Worm (Caenorhabditis elegans) whole organism, L3 larva: ENCODE results near the gene F54C4.4.

Experiments used
- aly-2 ChIP-seq: fragments of 150-350 bp; optimal IDR thresholded peaks from 2 replicates; lab custom pipeline; 2014; ENCODE audit warnings: missing biosample characterization, missing genetic modification characterization
- ceh-16 ChIP-seq: sonication (generic microtip); optimal IDR thresholded peaks from 2 replicates; lab custom pipeline; 2017; ENCODE audit warnings: missing biosample characterization, missing genetic modification characterization
- ceh-82 ChIP-seq: fragments of 150-350 bp; optimal IDR thresholded peaks from 2 replicates; lab custom pipeline; 2014; ENCODE audit warnings: missing biosample characterization, missing genetic modification characterization
- daf-12 ChIP-seq: fragments of 150-350 bp; optimal IDR thresholded peaks from 2 replicates; lab custom pipeline; 2014; ENCODE audit warnings: missing biosample characterization, missing genetic modification reagents, missing genetic modification characterization
- egl-5 ChIP-seq: fragments of 150-350 bp; optimal IDR thresholded peaks from 2 replicates; lab custom pipeline; 2017; ENCODE audit warnings: missing biosample characterization, missing genetic modification reagents, missing genetic modification characterization, inconsistent platforms
- elt-3 ChIP-seq, 3 experiments: fragments of 150-350 bp in 1 of 3; sonication (generic microtip) in 2 of 3; optimal IDR thresholded peaks; 2 replicates in 2 of 3; 4 replicates in 1 of 3; lab custom pipeline; 2014 to 2017; ENCODE audit warnings: missing biosample characterization in 3 of 3, missing genetic modification characterization in 3 of 3
- eor-1 ChIP-seq, 2 experiments: fragments of 150-350 bp; optimal IDR thresholded peaks; 2 replicates each; lab custom pipeline; 2014 to 2018; ENCODE audit warnings: missing biosample characterization in 2 of 2, missing genetic modification characterization in 2 of 2
- fkh-10 ChIP-seq: sonication (generic microtip); optimal IDR thresholded peaks from 2 replicates; lab custom pipeline; 2017; ENCODE audit warnings: missing biosample characterization, missing genetic modification reagents, missing genetic modification characterization
- fos-1 ChIP-seq: fragments of 150-350 bp; optimal IDR thresholded peaks from 2 replicates; lab custom pipeline; 2014; ENCODE audit warnings: missing biosample characterization, missing genetic modification characterization
- jun-1 ChIP-seq: fragments of 150-350 bp; optimal IDR thresholded peaks from 2 replicates; lab custom pipeline; 2014; ENCODE audit warnings: missing biosample characterization, missing genetic modification reagents, missing genetic modification characterization
- lin-15B ChIP-seq: fragments of 150-350 bp; optimal IDR thresholded peaks from 2 replicates; lab custom pipeline; 2014; ENCODE audit warnings: missing biosample characterization, missing genetic modification characterization
- lsy-12 ChIP-seq: sonication (generic microtip); optimal IDR thresholded peaks from 2 replicates; lab custom pipeline; 2016; ENCODE audit warnings: mild to moderate bottlenecking, missing genetic modification characterization, missing compliant biosample characterization
- nfya-1 ChIP-seq: sonication (generic microtip); optimal IDR thresholded peaks from 2 replicates; lab custom pipeline; 2017; ENCODE audit warnings: missing genetic modification characterization, mild to moderate bottlenecking, missing compliant biosample characterization, antibody characterized with exemption, moderate library complexity; ENCODE audit not compliant: insufficient read depth
- nhr-11 ChIP-seq: fragments of 150-350 bp; optimal IDR thresholded peaks from 2 replicates; lab custom pipeline; 2014; ENCODE audit warnings: missing biosample characterization, missing genetic modification characterization
- nhr-23 ChIP-seq: fragments of 150-350 bp; optimal IDR thresholded peaks from 2 replicates; lab custom pipeline; 2014; ENCODE audit warnings: missing biosample characterization, missing genetic modification reagents, missing genetic modification characterization
- nhr-25 ChIP-seq: sonication (generic microtip); optimal IDR thresholded peaks from 2 replicates; lab custom pipeline; 2017; ENCODE audit warnings: missing biosample characterization, missing genetic modification characterization
- nhr-28 ChIP-seq: fragments of 150-350 bp; optimal IDR thresholded peaks from 2 replicates; lab custom pipeline; 2014; ENCODE audit warnings: missing biosample characterization, missing genetic modification characterization
- nhr-76 ChIP-seq: fragments of 150-350 bp; sonication (generic microtip); optimal IDR thresholded peaks from 5 replicates; lab custom pipeline; 2014; ENCODE audit warnings: missing biosample characterization, missing genetic modification characterization
- pha-4 ChIP-seq: fragments of 150-350 bp; optimal IDR thresholded peaks from 2 replicates; lab custom pipeline; 2014; ENCODE audit warnings: missing biosample characterization, missing genetic modification reagents, missing genetic modification characterization
- pqm-1 ChIP-seq: fragments of 150-350 bp; optimal IDR thresholded peaks from 2 replicates; lab custom pipeline; 2017; ENCODE audit warnings: missing biosample characterization, missing genetic modification characterization, inconsistent platforms
- sea-2 ChIP-seq: fragments of 150-350 bp; sonication (generic microtip); optimal IDR thresholded peaks from 4 replicates; lab custom pipeline; 2014; ENCODE audit warnings: missing biosample characterization, missing genetic modification reagents, missing genetic modification characterization
- unc-39 ChIP-seq: sonication (generic microtip); optimal IDR thresholded peaks from 4 replicates; lab custom pipeline; 2017; ENCODE audit warnings: missing biosample characterization, missing genetic modification characterization
- ztf-11 ChIP-seq: fragments of 150-350 bp; optimal IDR thresholded peaks from 2 replicates; lab custom pipeline; 2014; ENCODE audit warnings: missing biosample characterization, missing genetic modification characterization
- ztf-4 ChIP-seq: fragments of 150-350 bp; optimal IDR thresholded peaks from 2 replicates; lab custom pipeline; 2014; ENCODE audit warnings: missing biosample characterization, missing genetic modification characterization

Gene F54C4.4

DNA sequence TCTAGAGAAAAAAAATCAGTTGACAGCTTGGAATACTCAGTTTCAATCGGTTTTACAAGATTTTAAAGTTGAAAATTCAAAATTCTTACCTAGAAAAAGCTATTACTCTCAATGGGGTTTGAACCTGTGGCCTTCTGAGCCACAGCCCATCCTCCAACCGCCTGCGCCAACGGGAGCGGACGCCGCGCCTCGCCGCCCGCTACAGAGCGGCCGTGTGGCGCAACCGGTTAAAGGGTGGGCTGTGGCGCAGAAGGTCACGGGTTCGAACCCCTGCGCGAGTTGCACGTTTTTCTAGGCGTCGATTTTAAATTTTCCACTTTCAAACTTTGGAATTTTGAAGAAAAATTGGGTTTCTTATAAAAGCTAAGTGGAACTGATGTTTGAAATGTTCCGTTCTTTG, 38.9 kb downstream of the F54C4.4 start:
- TF ChIP-seq ztf-11 (tag; lab: Kevin White, UChicago): no peak
- TF ChIP-seq ztf-4: no peak
- no peak for TF ChIP-seq lsy-12 (tag; lab: Kevin White, UChicago)
- TF ChIP-seq nhr-76: no peak
- TF ChIP-seq lin-15B (tag; lab: Kevin White, UChicago): no peak
- no peak for TF ChIP-seq ceh-82 (tag; lab: Kevin White, UChicago)
- no peak for TF ChIP-seq nhr-25 (tag; lab: Kevin White, UChicago)

DNA sequence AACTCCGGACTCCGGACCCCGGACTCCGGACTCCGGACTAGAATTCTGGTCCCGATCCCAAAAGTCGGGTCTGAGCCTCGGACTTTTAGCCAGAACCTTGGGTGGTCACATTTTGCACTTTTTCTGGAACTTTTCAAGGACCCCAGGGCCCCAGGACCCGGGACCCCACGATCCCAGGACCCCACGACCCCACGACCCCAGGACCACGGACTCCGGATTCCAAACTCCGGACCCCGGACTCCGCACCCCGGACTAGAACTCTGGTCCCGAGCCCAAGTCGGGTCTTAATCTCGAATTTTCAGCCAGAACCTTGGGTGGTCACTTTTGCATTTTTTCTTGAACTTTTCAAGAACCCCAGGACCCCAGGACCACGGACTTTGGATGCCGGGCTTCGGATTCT, 44.5 kb downstream of the F54C4.4 start:
- TF ChIP-seq pha-4 (no peak), ceh-82 (tag; lab: Kevin White, UChicago) (no peak), jun-1 (tag; lab: Kevin White, UChicago) (no peak), aly-2 (tag; lab: Kevin White, UChicago) (no peak), ztf-4 (no peak), ceh-16 (tag; lab: Kevin White, UChicago) (no peak)

DNA sequence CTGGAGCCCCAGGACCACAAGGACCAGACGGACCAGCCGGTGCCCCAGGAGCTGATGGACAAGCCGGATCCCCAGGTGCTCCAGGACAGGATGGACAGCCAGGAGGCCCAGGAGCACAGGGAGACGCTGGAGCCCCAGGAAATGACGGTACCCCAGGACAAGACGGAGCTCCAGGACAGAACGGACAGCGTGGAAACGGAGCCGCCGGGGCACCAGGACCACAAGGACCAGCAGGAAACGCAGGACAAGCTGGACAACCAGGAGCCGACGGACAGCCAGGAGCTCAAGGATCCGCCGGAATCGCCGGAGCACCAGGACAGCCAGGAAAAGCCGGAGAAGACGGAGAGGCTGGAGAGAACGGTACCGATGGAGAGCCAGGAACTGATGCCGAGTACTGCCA, 45.7 kb downstream of the F54C4.4 start:
- no peak for TF ChIP-seq jun-1 (tag; lab: Kevin White, UChicago)
- TF ChIP-seq egl-5: no peak
- TF ChIP-seq ceh-16 (tag; lab: Kevin White, UChicago): no peak
- TF ChIP-seq nhr-11 (tag; lab: Kevin White, UChicago): no peak

DNA sequence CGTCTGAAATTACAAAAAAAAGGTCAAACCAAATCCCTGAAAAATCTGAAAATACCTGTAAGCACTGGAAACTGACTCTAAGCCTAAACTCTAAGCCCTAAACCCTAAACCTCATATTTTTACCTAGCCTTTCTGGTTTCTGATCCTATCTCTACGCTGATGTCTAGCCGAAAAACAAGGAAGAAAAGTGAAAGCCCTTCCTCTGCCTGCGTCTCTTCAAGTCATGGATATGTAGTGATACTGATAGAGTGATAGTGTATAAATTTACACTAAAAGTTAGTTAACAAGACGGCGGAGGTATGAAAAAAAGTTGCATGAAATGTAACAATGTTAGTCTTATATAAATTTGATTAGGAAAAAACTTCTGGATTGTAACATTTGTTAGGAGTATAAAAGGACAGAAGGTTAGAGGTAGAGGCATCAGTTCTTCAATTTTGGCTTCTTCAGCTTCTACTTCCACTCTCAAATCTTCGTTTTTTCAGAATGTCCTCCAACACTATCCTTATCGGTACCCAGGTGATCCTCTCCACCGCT, 46.5 kb downstream of the F54C4.4 start, which contains the start of gene col-88:
col-88 (plus strand) TSS at position 484 of the 534 bp plus-strand sequence.
- TF ChIP-seq lsy-12 (tag; lab: Kevin White, UChicago) (no peak), elt-3 (tag; optimal IDR thresholded peaks at IDR 0.05; lab: Kevin White, UChicago) (no peak), unc-39 (tag; lab: Kevin White, UChicago) (no peak), eor-1 (tag; optimal IDR thresholded peaks at IDR 0.05; lab: Kevin White, UChicago) (no peak), nhr-23 (tag; lab: Kevin White, UChicago) (peak; percentile 31)

DNA sequence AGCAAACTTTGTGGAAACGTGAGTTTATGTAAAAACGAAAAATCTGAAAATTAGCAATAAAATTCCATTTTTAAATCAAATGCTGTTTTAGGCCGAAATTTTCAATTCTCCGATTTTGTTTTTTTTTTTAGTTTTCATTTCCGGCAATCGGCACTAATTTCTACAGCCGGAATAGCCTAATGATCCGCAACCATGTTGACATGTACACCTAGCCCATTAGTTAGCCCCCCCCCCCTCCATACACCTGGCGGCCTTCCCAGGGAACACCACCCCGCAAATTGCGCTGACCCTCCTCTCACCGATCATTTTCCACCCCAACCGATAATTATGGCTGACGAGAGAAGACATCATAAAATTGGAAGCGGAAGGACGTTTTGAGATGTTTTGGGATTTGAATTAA, 47.7 kb downstream of the F54C4.4 start:
- TF ChIP-seq fos-1 (tag; lab: Kevin White, UChicago) (no peak), nhr-23 (tag; lab: Kevin White, UChicago) (peak; percentile 25)

DNA sequence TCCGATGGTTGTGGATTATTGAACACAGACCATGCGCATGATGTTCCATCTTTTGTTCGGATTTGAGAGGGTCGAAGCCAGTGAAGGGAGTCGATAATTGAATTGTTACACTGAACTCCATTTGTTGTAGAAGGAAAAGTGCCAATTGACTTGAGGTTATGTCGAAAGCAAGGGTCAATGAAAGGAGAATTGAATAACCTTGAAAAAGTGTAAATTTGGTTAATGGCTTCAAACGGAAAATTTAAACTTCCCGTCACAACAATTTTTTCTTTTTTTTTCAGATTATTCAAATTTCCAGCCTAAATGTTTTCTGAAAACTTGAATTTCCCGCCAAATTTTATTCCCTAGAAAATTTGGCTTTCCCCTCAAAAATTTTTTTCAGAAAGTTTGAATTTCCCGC, 49.1 kb downstream of the F54C4.4 start, which contains the start of gene clp-10:
clp-10 (minus strand) TSS at position 101 of the 400 bp plus-strand sequence.
- no peak for TF ChIP-seq daf-12
- no peak for TF ChIP-seq sea-2 (GFP tag; lab: Kevin White, UChicago)
- TF ChIP-seq nhr-28 (tag; lab: Kevin White, UChicago): no peak
- no peak for TF ChIP-seq nfya-1 (tag; lab: Kevin White, UChicago)
- no peak for TF ChIP-seq fkh-10 (GFP tag; lab: Kevin White, UChicago)
- TF ChIP-seq pqm-1 (tag; lab: Kevin White, UChicago): no peak
